Worm (Caenorhabditis elegans): ENCODE measurements around the gene uba-1.

uba-1 gene

DNA sequence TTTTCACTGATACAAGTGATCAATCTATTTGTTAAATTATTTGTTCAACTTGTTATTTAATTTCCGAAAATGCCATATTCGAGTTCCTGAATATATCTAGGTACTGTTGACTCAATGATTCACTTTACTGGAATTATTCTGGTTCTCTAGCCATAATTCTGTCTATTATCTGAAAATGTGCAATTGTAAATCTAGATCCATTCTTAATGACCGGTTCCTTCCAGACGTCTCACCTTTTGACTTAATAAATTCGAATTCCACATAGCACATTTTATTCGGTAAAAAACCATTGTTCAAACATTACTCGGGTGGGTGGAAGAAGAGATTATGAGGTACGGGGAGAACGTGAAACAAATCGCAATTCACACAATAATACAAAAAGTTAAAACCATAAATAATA, 5.3 kb downstream of the uba-1 start:
- TF ChIP-seq nhr-28 (tag; optimal IDR thresholded peaks at IDR 0.05) (no peak), zfp-3 (GFP tag; conservative IDR thresholded peaks at IDR 0.05) (0 out of 2 replicates have a peak, but pooled peaks have one; percentile 19), mes-2 (tag; optimal IDR thresholded peaks at IDR 0.05; ENCODE audit: poor library complexity, severe bottlenecking) (no peak), gei-8 (GFP tag; optimal IDR thresholded peaks at IDR 0.05) (peak; percentile 7), zag-1 (tag; optimal IDR thresholded peaks at IDR 0.05) (no peak), ama-1 (optimal IDR thresholded peaks at IDR 0.05) (peak; percentile 40), R02D3.7 (tag; optimal IDR thresholded peaks at IDR 0.05) (no peak), aha-1 (tag) (peak; percentile 55), T26A8.4 (GFP tag; IDR thresholded peaks at IDR 0.05) (0 out of 2 replicates have a peak, but pooled peaks have one; percentile 9), lin-38 (GFP tag; IDR thresholded peaks at IDR 0.05) (peak; percentile 36; the same call in 1 of the 2 replicates)

DNA sequence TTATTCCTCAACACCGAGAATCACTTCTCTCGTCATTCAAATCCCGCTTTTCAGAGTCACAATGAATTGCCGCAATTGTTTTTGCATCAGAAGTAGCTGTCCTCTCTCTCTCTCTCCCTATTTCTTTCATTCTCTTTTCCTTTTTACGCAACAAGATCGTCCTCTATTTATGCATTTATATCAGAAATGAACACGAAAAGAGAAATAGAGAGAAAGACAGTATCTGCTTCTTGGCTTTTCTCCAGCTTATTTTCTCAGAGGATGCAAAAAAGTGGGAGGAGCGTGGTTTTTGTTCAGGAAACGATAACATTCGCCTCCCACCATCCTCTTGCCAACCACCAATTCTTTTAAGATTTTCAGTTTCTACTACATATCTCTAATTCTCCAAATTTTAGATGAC, 11.8 kb downstream of the uba-1 start, which contains the start of gene mam-2:
mam-2 (plus strand) TSS at position 301 of the 400 bp plus-strand sequence.
- no peak for TF ChIP-seq nhr-28 (tag; optimal IDR thresholded peaks at IDR 0.05)
- no peak for TF ChIP-seq gei-8 (GFP tag; optimal IDR thresholded peaks at IDR 0.05)
- no peak for TF ChIP-seq egl-27 (tag; optimal IDR thresholded peaks at IDR 0.05)
- no peak for TF ChIP-seq daf-16 (GFP tag; optimal IDR thresholded peaks at IDR 0.05)
- no peak for TF ChIP-seq daf-16 (tag; optimal IDR thresholded peaks at IDR 0.05)
- no peak for TF ChIP-seq F49E8.2 (tag; optimal IDR thresholded peaks at IDR 0.05; ENCODE audit: borderline replicate concordance)
- no peak for TF ChIP-seq sdz-12 (GFP tag; optimal IDR thresholded peaks at IDR 0.05)
- no peak for TF ChIP-seq mxl-3 (GFP tag; optimal IDR thresholded peaks at IDR 0.05)
- TF ChIP-seq lir-3 (tag; optimal IDR thresholded peaks at IDR 0.05), result no peak
- no peak for TF ChIP-seq nhr-48 (tag; optimal IDR thresholded peaks at IDR 0.05)
- TF ChIP-seq ztf-11 (tag; optimal IDR thresholded peaks at IDR 0.05), result no peak
- TF ChIP-seq cey-2 (tag; optimal IDR thresholded peaks at IDR 0.05; ENCODE audit: borderline replicate concordance, insufficient read depth), result no peak
- no peak for TF ChIP-seq attf-4 (tag; optimal IDR thresholded peaks at IDR 0.05)
- no peak for TF ChIP-seq unc-130 (GFP tag; optimal IDR thresholded peaks at IDR 0.05)

DNA sequence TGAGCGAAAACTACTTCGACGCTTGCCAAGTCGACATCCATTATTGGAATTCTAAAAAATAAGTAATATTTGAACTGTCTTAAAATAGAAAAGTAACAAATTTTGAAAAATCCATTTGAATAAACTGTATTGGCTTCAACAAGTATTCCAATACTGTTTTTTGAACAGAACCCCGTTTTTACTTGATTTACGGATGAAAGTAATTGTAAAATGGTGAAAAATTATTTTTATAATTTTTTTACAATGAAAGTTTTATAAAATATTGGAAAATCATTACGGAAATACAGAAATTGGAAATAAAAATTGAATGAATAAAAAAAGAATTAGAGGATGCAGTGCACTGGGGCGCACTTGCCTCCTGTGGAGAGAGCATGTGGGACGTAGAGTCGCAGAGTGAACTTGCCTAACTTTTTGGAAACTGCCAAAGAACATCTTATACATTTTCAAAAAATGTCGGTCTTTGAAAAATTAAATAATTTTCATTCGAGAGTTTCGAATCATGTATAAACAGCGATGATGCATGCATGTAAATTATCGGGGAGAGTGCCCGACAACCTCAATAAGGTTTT, 12.4 kb downstream of the uba-1 start, which contains the start of gene rrp-1:
rrp-1 (minus strand) TSS at position 51 of the 569 bp plus-strand sequence.
- no peak for TF ChIP-seq php-3 (GFP tag; IDR thresholded peaks at IDR 0.05)
- no peak for TF ChIP-seq F26F4.8 (GFP tag; conservative IDR thresholded peaks at IDR 0.05)
- TF ChIP-seq nhr-11 (tag; optimal IDR thresholded peaks at IDR 0.05), result no peak
- peak; percentile 79 for TF ChIP-seq lin-38 (GFP tag; IDR thresholded peaks at IDR 0.05)

DNA sequence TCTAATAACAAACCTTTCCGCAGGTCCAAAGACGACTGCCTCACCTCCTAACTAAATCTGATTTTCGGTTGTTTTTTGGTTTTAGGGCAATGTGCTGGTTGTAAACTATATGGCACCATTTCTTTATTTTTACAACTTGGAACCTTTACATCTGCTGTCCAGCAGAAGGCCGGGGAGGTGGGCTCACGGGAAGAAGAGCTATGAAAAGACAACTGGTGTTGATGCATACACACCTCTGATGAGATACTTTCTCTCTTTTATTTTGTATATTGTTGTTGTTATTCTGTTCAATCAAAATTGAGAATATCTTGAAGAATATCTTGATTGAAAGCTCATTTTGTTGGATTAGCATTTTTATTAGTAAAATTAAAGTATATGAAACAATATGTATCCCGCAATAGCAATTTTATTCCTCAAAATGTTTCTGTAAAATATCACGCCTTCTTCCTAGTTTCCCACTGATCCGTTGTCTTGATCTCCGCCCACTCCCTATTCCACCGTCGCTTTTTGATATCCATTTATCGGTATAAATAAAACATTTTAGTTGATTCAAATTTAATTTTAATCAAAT, 17.1 kb downstream of the uba-1 start, which contains the start of gene dhp-2:
dhp-2 (plus strand) TSS at position 521 of the 571 bp plus-strand sequence.
- TF ChIP-seq nhr-6 (tag; optimal IDR thresholded peaks at IDR 0.05), result no peak
- no peak for TF ChIP-seq lin-1 (GFP tag; IDR thresholded peaks at IDR 0.05)
- TF ChIP-seq Y5F2A.4 (GFP tag; optimal IDR thresholded peaks at IDR 0.05), result no peak
- peak in 1 of 2 experiments; percentile 56 for TF ChIP-seq daf-16 (GFP tag; optimal IDR thresholded peaks at IDR 0.05)
- TF ChIP-seq daf-16 (tag; optimal IDR thresholded peaks at IDR 0.05), result no peak

ce11 chrIV:9976284-9976683, 18.5 kb downstream of the uba-1 start, which contains the start of gene C47E12.14:
C47E12.14 (minus strand) TSS chrIV:9976384.
- TF ChIP-seq hlh-11 (tag; optimal IDR thresholded peaks at IDR 0.05) (no peak), nhr-25 (tag; optimal IDR thresholded peaks at IDR 0.05; ENCODE audit: borderline replicate concordance, insufficient read depth) (no peak), F49E8.2 (tag; optimal IDR thresholded peaks at IDR 0.05; ENCODE audit: borderline replicate concordance) (no peak), nhr-10 (tag; optimal IDR thresholded peaks at IDR 0.05) (no peak), egl-27 (tag; optimal IDR thresholded peaks at IDR 0.05) (no peak), daf-8 (GFP tag; IDR thresholded peaks at IDR 0.05) (no peak), zfp-2 (tag; optimal IDR thresholded peaks at IDR 0.05) (no peak), set-16 (GFP tag; IDR thresholded peaks at IDR 0.05) (no peak), ceh-44 (GFP tag; IDR thresholded peaks at IDR 0.05) (no peak), mxl-2 (GFP tag; conservative IDR thresholded peaks at IDR 0.05) (no peak), mxl-3 (GFP tag; optimal IDR thresholded peaks at IDR 0.05) (no peak), F37D6.2 (tag; optimal IDR thresholded peaks at IDR 0.05) (no peak), nhr-77 (tag; optimal IDR thresholded peaks at IDR 0.05) (no peak), dve-1 (tag; optimal IDR thresholded peaks at IDR 0.05; ENCODE audit: insufficient read depth) (no peak), lsy-2 (tag; optimal IDR thresholded peaks at IDR 0.05) (no peak), nhr-6 (tag; optimal IDR thresholded peaks at IDR 0.05) (no peak), skn-1 (tag; optimal IDR thresholded peaks at IDR 0.05) (no peak)
